Fruit fly (Drosophila melanogaster): ENCODE results near the gene CG14695.

DNA sequence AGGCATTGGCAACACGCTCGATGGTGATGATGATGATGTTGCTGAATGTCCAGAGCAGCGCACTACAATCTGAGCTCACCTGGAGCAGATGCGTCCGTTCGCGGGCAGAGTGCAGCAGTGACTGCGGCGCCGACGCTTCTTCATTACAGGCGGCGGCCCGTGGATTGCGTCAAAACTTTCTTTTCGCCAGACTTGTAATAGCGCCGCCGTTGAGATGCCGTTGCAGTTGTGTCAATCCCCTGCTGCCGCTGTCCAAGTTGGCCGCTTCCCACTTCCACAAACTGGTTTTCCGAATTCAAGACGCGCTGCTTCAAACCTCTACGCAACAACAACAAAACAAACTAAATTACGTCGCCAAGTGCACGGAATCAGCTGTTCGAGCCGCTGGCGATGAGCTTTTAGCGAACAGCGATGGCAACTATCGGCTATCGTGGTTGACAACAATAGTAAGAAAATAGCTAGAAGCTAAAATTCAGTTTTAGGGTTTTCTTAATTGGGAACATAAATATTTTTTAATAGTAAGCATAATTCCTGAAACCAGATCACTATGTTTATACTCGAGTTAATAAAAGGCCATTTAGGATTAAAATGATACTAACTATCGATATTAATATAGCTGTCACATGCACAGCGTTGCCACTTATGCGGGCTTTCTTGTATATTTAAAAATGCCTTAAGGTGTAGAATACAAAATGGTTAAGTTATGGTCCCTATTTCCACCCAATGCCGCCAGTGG, 2.9 kb upstream of the CG14695 start, which contains the start of gene Tpc1:
- TF ChIP-seq CG32121 (GFP tag; IDR thresholded peaks at IDR 0.05) (no peak), CG34367 (tag; optimal IDR thresholded peaks at IDR 0.05) (no peak), CG13204 (GFP tag; optimal IDR thresholded peaks at IDR 0.05) (peak; percentile 95), CG8301 (tag; optimal IDR thresholded peaks at IDR 0.05) (peak; percentile 4)
